Worm (Caenorhabditis elegans) whole organism, late embryonic: Measurements from ENCODE around the gene F19G12.3.

Source experiments
- ama-1 ChIP-seq: fragments of 150-350 bp; optimal IDR thresholded peaks from 2 replicates; lab custom pipeline; 2014
- ceh-14 ChIP-seq: sonication (generic microtip); optimal IDR thresholded peaks from 2 replicates; lab custom pipeline; 2016; ENCODE audit warnings: missing genotype, missing genetic modification characterization, missing compliant biosample characterization
- elt-2 ChIP-seq: sonication (generic microtip); optimal IDR thresholded peaks from 2 replicates; lab custom pipeline; 2016; ENCODE audit warnings: missing genetic modification reagents, missing genetic modification characterization, missing compliant biosample characterization
- elt-4 ChIP-seq: sonication (generic microtip); optimal IDR thresholded peaks from 2 replicates; lab custom pipeline; 2016; ENCODE audit warnings: missing genetic modification characterization, missing compliant biosample characterization
- fax-1 ChIP-seq: sonication (generic microtip); optimal IDR thresholded peaks from 2 replicates; lab custom pipeline; 2016; ENCODE audit warnings: missing genotype, missing genetic modification characterization, missing compliant biosample characterization
- nhr-11 ChIP-seq: fragments of 150-350 bp; optimal IDR thresholded peaks from 2 replicates; lab custom pipeline; 2014; ENCODE audit warnings: missing biosample characterization, missing genetic modification characterization
- pqm-1 ChIP-seq: sonication (generic microtip); optimal IDR thresholded peaks from 2 replicates; lab custom pipeline; 2016; ENCODE audit warnings: missing genetic modification characterization, missing compliant biosample characterization
- tbx-2 ChIP-seq: sonication (generic microtip); optimal IDR thresholded peaks from 2 replicates; lab custom pipeline; 2016; ENCODE audit warnings: missing genetic modification characterization, missing compliant biosample characterization

- no peak for TF ChIP-seq fax-1 (tag; lab: Kevin White, UChicago)
- no peak for TF ChIP-seq elt-2
- no peak for TF ChIP-seq nhr-11 (tag; lab: Kevin White, UChicago)
- no peak for TF ChIP-seq ceh-14 (tag; lab: Kevin White, UChicago)
- TF ChIP-seq ama-1 (lab: Kevin White, UChicago) = no peak
- no peak for TF ChIP-seq tbx-2 (tag; lab: Kevin White, UChicago)
- no peak for TF ChIP-seq pqm-1
- no peak for TF ChIP-seq elt-4 (tag; lab: Kevin White, UChicago)
Observed at ce11 chrX:1393891-1394290, 30.7 kb upstream of the F19G12.3 start, which contains the start of gene F56C3.9.
